Worm (Caenorhabditis elegans): ENCODE measurements around the gene col-122.

col-122 gene

DNA sequence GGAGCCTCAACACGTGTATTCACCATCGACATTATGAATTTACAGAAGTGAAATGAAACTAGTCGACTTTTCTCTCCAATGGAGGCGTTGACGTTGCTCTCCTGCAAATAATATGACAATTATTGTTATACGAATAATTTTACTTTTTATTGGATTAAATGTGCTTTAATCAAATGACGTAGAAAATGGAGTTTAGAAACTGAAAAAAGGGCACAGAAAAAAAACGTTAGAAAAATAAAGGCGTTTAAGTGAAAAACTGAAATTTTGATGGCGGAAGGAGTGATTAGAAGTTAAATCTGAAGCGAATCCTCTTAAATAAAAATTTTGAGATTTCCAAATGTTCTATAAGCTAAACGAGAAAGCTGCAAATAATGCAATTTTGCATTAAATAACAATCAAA, 16.8 kb downstream of the col-122 start, which contains the start of gene npr-2:
npr-2 (minus strand) TSS at position 101 of the 400 bp plus-strand sequence.
- TF ChIP-seq F26F4.8 (GFP tag; conservative IDR thresholded peaks at IDR 0.05) (no peak), mep-1 (tag; optimal IDR thresholded peaks at IDR 0.05) (no peak), snpc-1.2 (GFP tag; IDR thresholded peaks at IDR 0.05) (no peak), ctbp-1 (GFP tag; IDR thresholded peaks at IDR 0.05) (no peak), sdz-12 (GFP tag; optimal IDR thresholded peaks at IDR 0.05) (no peak), cey-2 (tag; optimal IDR thresholded peaks at IDR 0.05; ENCODE audit: borderline replicate concordance, insufficient read depth) (no peak), D1046.2 (GFP tag; IDR thresholded peaks at IDR 0.05) (no peak), gei-8 (GFP tag; optimal IDR thresholded peaks at IDR 0.05) (no peak), lim-7 (GFP tag; IDR thresholded peaks at IDR 0.05) (no peak), nhr-11 (tag; optimal IDR thresholded peaks at IDR 0.05) (no peak), Y5F2A.4 (GFP tag; optimal IDR thresholded peaks at IDR 0.05) (no peak), T26A8.4 (GFP tag; IDR thresholded peaks at IDR 0.05) (no peak), F44E2.7 (GFP tag; IDR thresholded peaks at IDR 0.05) (no peak), mdl-1 (tag; optimal IDR thresholded peaks at IDR 0.05) (no peak), ceh-32 (tag; optimal IDR thresholded peaks at IDR 0.05; ENCODE audit: poor library complexity) (no peak), mdt-29 (GFP tag; IDR thresholded peaks at IDR 0.05) (no peak), zag-1 (tag; optimal IDR thresholded peaks at IDR 0.05) (no peak)

- TF ChIP-seq unc-62 (GFP tag; optimal IDR thresholded peaks at IDR 0.05 in 1 of 2) (peak in 1 of 2 experiments; percentile 92), unc-62 (tag; optimal IDR thresholded peaks at IDR 0.05) (no peak), mdl-1 (tag; optimal IDR thresholded peaks at IDR 0.05) (no peak), hif-1 (tag; optimal IDR thresholded peaks at IDR 0.05) (no peak)
Observed at ce11 chrIV:9584352-9584751, 21.2 kb downstream of the col-122 start.

- TF ChIP-seq snpc-1.2 (GFP tag; IDR thresholded peaks at IDR 0.05) (peak; percentile 88), pqm-1 (tag; optimal IDR thresholded peaks at IDR 0.05) (no peak), Y48G9A.11 (GFP tag; IDR thresholded peaks at IDR 0.05) (0 out of 2 replicates have a peak, but pooled peaks have one; percentile 46), F49E8.2 (tag; optimal IDR thresholded peaks at IDR 0.05; ENCODE audit: borderline replicate concordance) (peak; percentile 54)
Observed at ce11 chrIV:9588784-9589457, 25.7 kb downstream of the col-122 start, which contains the start of gene trcs-1. Gene trcs-1, minus strand, starts transcription at chrIV:9588834.

- TF ChIP-seq daf-16 (GFP tag; optimal IDR thresholded peaks at IDR 0.05) (no peak), daf-16 (tag; optimal IDR thresholded peaks at IDR 0.05) (no peak), lin-13 (GFP tag; optimal IDR thresholded peaks at IDR 0.05) (no peak), mdl-1 (tag; optimal IDR thresholded peaks at IDR 0.05) (no peak), nhr-42 (GFP tag; IDR thresholded peaks at IDR 0.05) (no peak), duxl-1 (tag; optimal IDR thresholded peaks at IDR 0.05; ENCODE audit: poor library complexity) (no peak), nhr-111 (GFP tag; optimal IDR thresholded peaks at IDR 0.05) (no peak), gei-8 (GFP tag; optimal IDR thresholded peaks at IDR 0.05) (no peak), daf-12 (tag; optimal IDR thresholded peaks at IDR 0.05) (no peak), aly-2 (tag; optimal IDR thresholded peaks at IDR 0.05) (no peak), nhr-25 (tag; optimal IDR thresholded peaks at IDR 0.05; ENCODE audit: borderline replicate concordance, insufficient read depth) (no peak)
Observed at ce11 chrIV:9592413-9592812, 29.2 kb downstream of the col-122 start, which contains the start of gene pei-1. Gene pei-1, minus strand, starts transcription at chrIV:9592513.

- TF ChIP-seq ceh-82 (tag; optimal IDR thresholded peaks at IDR 0.05): no peak
- TF ChIP-seq mdt-29 (GFP tag; IDR thresholded peaks at IDR 0.05): no peak
- no peak for TF ChIP-seq nhr-25 (tag; optimal IDR thresholded peaks at IDR 0.05; ENCODE audit: borderline replicate concordance, insufficient read depth)
- no peak for TF ChIP-seq dpl-1 (GFP tag; optimal IDR thresholded peaks at IDR 0.05)
- no peak for TF ChIP-seq zag-1 (tag; optimal IDR thresholded peaks at IDR 0.05)
- 0 out of 2 replicates have a peak, but pooled peaks have one; percentile 20 for TF ChIP-seq lin-1 (GFP tag; IDR thresholded peaks at IDR 0.05)
- TF ChIP-seq nhr-237 (tag; optimal IDR thresholded peaks at IDR 0.05): no peak
- TF ChIP-seq nhr-6 (tag; optimal IDR thresholded peaks at IDR 0.05): no peak
- no peak for TF ChIP-seq dmd-8 (GFP tag; IDR thresholded peaks at IDR 0.05)
- TF ChIP-seq egl-27 (tag; optimal IDR thresholded peaks at IDR 0.05): no peak
- TF ChIP-seq zip-2 (tag; optimal IDR thresholded peaks at IDR 0.05): no peak
- TF ChIP-seq ceh-32 (tag; optimal IDR thresholded peaks at IDR 0.05; ENCODE audit: poor library complexity): no peak
- TF ChIP-seq jun-1 (tag; optimal IDR thresholded peaks at IDR 0.05): no peak
- TF ChIP-seq dmd-6 (GFP tag; IDR thresholded peaks at IDR 0.05): peak; percentile 90
- no peak for TF ChIP-seq fkh-10 (GFP tag; optimal IDR thresholded peaks at IDR 0.05)
- TF ChIP-seq php-3 (GFP tag; IDR thresholded peaks at IDR 0.05): no peak
Observed at ce11 chrIV:9593456-9593855, 30.3 kb downstream of the col-122 start, which contains the start of gene spp-18. Gene spp-18, plus strand, starts transcription at chrIV:9593712.

Data from whole organism, L4 larva.